Fruit fly (Drosophila melanogaster) whole organism, adult: Measurements from ENCODE around the gene CG31231.

Source experiments
- CG11617 ChIP-seq: fragments of 200-800 bp; sonication (Bioruptor generic); optimal IDR thresholded peaks from 2 replicates; lab custom pipeline; 2017; ENCODE audit warnings: mild to moderate bottlenecking, missing biosample characterization, missing genetic modification reagents, missing genetic modification characterization
- CG33017 ChIP-seq: fragments of 200-800 bp; sonication (Bioruptor generic); optimal IDR thresholded peaks from 2 replicates; lab custom pipeline; 2018; ENCODE audit warnings: missing biosample characterization, mild to moderate bottlenecking, missing genetic modification characterization, moderate library complexity
- cic ChIP-seq: fragments of 200-800 bp; sonication (Bioruptor generic); optimal IDR thresholded peaks from 2 replicates; lab custom pipeline; 2017; ENCODE audit warnings: missing biosample characterization, mild to moderate bottlenecking, missing genetic modification characterization, moderate library complexity

DNA sequence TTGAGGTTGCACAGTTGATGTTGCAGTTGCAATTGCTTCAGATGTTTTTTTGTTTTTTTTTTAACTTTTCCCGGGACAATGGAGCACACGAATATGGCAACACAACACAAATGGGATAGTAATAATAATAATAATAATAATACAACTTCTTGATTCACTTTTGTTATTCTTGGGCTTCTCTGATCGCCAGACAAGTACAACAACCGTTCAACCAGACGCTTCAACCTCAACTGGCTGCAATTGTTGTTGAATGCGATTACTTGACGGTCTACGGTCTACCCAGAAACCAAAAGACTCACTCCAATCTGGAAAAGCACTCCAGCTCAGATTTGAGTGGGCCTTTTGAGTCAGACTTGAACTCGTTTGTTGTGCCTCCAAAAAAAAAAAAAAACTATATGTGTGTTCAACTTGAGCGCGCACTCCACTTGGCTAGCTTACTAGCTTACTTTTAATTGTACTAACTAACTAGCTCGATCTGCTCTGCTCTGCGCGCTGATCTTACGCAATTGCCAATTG, 23.9 kb upstream of the CG31231 start, which contains the start of gene CG14301:
- no peak for TF ChIP-seq CG11617 (GFP tag; lab: Kevin White, UChicago)
- no peak for TF ChIP-seq cic (GFP tag; lab: Kevin White, UChicago)
- no peak for TF ChIP-seq CG33017 (tag; lab: Kevin White, UChicago)
